Fruit fly (Drosophila melanogaster): ENCODE results near the gene CG3558.
A peak's percentile ranks its signal among the peaks of the same experiment; 100 is the strongest.

Gene CG3558

dm6 chr2L:3012780-3013179 is 20.1 kb downstream of the CG3558 start (continued):
- TF ChIP-seq phol (tag; optimal IDR thresholded peaks at IDR 0.05), result peak; percentile 47
- TF ChIP-seq CG32767 (GFP tag; IDR thresholded peaks at IDR 0.05), result no peak
- peak; percentile 7 for TF ChIP-seq Fer3 (tag; optimal IDR thresholded peaks at IDR 0.05)
- 0 out of 2 replicates have a peak, but pooled peaks have one; percentile 27 for TF ChIP-seq CG32772 (GFP tag; IDR thresholded peaks at IDR 0.05)
- TF ChIP-seq klu (GFP tag; IDR thresholded peaks at IDR 0.05), result no peak
- TF ChIP-seq Xrp1 (GFP tag; IDR thresholded peaks at IDR 0.05), result peak; percentile 58; the same call in 1 of the 2 replicates
- TF ChIP-seq CG17328 (GFP tag; IDR thresholded peaks at IDR 0.05), result peak; percentile 45; the same call in 1 of the 2 replicates
- no peak for TF ChIP-seq CG12219 (GFP tag; optimal IDR thresholded peaks at IDR 0.05)
- peak; percentile 12 for TF ChIP-seq CG15696 (tag; optimal IDR thresholded peaks at IDR 0.05)
- TF ChIP-seq CG32532 (GFP tag; IDR thresholded peaks at IDR 0.05), result no peak; the same call in 1 of the 2 replicates
- peak; percentile 35; the same call in 1 of the 2 replicates for TF ChIP-seq ranshi (GFP tag; IDR thresholded peaks at IDR 0.05)
- peak; percentile 53 for TF ChIP-seq CG17829 (tag; optimal IDR thresholded peaks at IDR 0.05)
- TF ChIP-seq fd96Cb (tag; optimal IDR thresholded peaks at IDR 0.05), result peak; percentile 32
- TF ChIP-seq CG17612 (GFP tag; IDR thresholded peaks at IDR 0.05), result no peak
- peak; percentile 7 for TF ChIP-seq CoRest (tag; optimal IDR thresholded peaks at IDR 0.05)
- peak; percentile 12 for TF ChIP-seq Hr3 (GFP tag; optimal IDR thresholded peaks at IDR 0.05)
- TF ChIP-seq tup (GFP tag; optimal IDR thresholded peaks at IDR 0.05), result peak; percentile 26
- no peak for TF ChIP-seq CG12071 (GFP tag; optimal IDR thresholded peaks at IDR 0.05)
- peak; percentile 14; the same call in 1 of the 2 replicates for TF ChIP-seq CG10366 (GFP tag; IDR thresholded peaks at IDR 0.05)
- peak; percentile 57 for TF ChIP-seq CG10979 (tag; optimal IDR thresholded peaks at IDR 0.05)
- 0 out of 3 replicates have a peak, but pooled peaks have one; percentile 42 for TF ChIP-seq H15 (GFP tag; IDR thresholded peaks at IDR 0.05)
- TF ChIP-seq CG10543 (GFP tag; optimal IDR thresholded peaks at IDR 0.05), result no peak
- TF ChIP-seq Mrtf (GFP tag; IDR thresholded peaks at IDR 0.05), result 0 out of 3 replicates have a peak, but pooled peaks have one; percentile 24
- TF ChIP-seq CG31441 (GFP tag; IDR thresholded peaks at IDR 0.05), result peak; percentile 45
- 0 out of 3 replicates have a peak, but pooled peaks have one; percentile 36 for TF ChIP-seq CG17361 (GFP tag; IDR thresholded peaks at IDR 0.05)
- TF ChIP-seq lola (GFP tag; optimal IDR thresholded peaks at IDR 0.05), result peak in 1 of 3 experiments; percentile 42
- TF ChIP-seq Oli (tag; optimal IDR thresholded peaks at IDR 0.05), result peak; percentile 43
- TF ChIP-seq Sox102F (GFP tag; optimal IDR thresholded peaks at IDR 0.05), result peak; percentile 64
- TF ChIP-seq CG30431 (GFP tag; optimal IDR thresholded peaks at IDR 0.05), result peak; percentile 18
- TF ChIP-seq lilli (GFP tag; optimal IDR thresholded peaks at IDR 0.05), result peak; percentile 9
- no peak for TF ChIP-seq CG12299 (tag; optimal IDR thresholded peaks at IDR 0.05)
- TF ChIP-seq bsh (GFP tag; optimal IDR thresholded peaks at IDR 0.05), result peak in 1 of 2 experiments; percentile 56
- peak; percentile 35 for TF ChIP-seq Ssrp (tag; optimal IDR thresholded peaks at IDR 0.05)
- TF ChIP-seq ara (GFP tag; IDR thresholded peaks at IDR 0.05), result peak; percentile 48
- peak; percentile 29 for TF ChIP-seq bcd (GFP tag; optimal IDR thresholded peaks at IDR 0.05)
- TF ChIP-seq Hr51 (GFP tag; optimal IDR thresholded peaks at IDR 0.05), result no peak
- TF ChIP-seq az2 (GFP tag; optimal IDR thresholded peaks at IDR 0.05), result peak; percentile 13
- no peak for TF ChIP-seq CG4360 (GFP tag; IDR thresholded peaks at IDR 0.05)
- TF ChIP-seq pan (optimal IDR thresholded peaks at IDR 0.05), result no peak
- TF ChIP-seq pan (GFP tag; optimal IDR thresholded peaks at IDR 0.05 in 1 of 2, IDR thresholded peaks at IDR 0.05 in 1 of 2), result peak in 1 of 2 experiments; percentile 27
- peak; percentile 51; the same call in 2 of the 3 replicates for TF ChIP-seq row (GFP tag; IDR thresholded peaks at IDR 0.05)
- no peak for TF ChIP-seq nau (GFP tag; optimal IDR thresholded peaks at IDR 0.05)
- TF ChIP-seq ind (GFP tag; optimal IDR thresholded peaks at IDR 0.05), result peak; percentile 29
- TF ChIP-seq PHDP (tag; optimal IDR thresholded peaks at IDR 0.05), result peak; percentile 26
- TF ChIP-seq Med (GFP tag), result peak; percentile 21
- TF ChIP-seq H2.0 (GFP tag; IDR thresholded peaks at IDR 0.05), result no peak; the same call in 1 of the 2 replicates
- TF ChIP-seq CG1529 (GFP tag; optimal IDR thresholded peaks at IDR 0.05), result peak; percentile 6
- TF ChIP-seq esg (GFP tag; conservative IDR thresholded peaks at IDR 0.05), result peak; percentile 10; the same call in 1 of the 2 replicates
- peak; percentile 29 for TF ChIP-seq CG8388 (GFP tag; optimal IDR thresholded peaks at IDR 0.05)
- TF ChIP-seq pfk (GFP tag; optimal IDR thresholded peaks at IDR 0.05), result no peak
